Fruit fly (Drosophila melanogaster) whole organism, embryonic: ENCODE measurements around the gene gkt.

Source experiments
- Antp ChIP-seq: fragments of 200-800 bp; sonication (Bioruptor generic); optimal IDR thresholded peaks from 3 replicates; lab custom pipeline; 2016; ENCODE audit warnings: missing biosample characterization, missing genetic modification characterization
- BtbVII ChIP-seq: fragments of 200-800 bp; sonication (Bioruptor generic); optimal IDR thresholded peaks from 3 replicates; lab custom pipeline; 2017; ENCODE audit warnings: missing biosample characterization, mild to moderate bottlenecking, missing genetic modification characterization
- CG10147 ChIP-seq: fragments of 200-800 bp; sonication (Bioruptor generic); optimal IDR thresholded peaks from 2 replicates; lab custom pipeline; 2019; ENCODE audit warnings: missing biosample characterization, mild to moderate bottlenecking, missing genetic modification characterization, moderate library complexity
- CG10209 ChIP-seq: fragments of 200-800 bp; sonication (Bioruptor generic); optimal IDR thresholded peaks from 3 replicates; lab custom pipeline; 2017; ENCODE audit warnings: missing biosample characterization, mild to moderate bottlenecking, missing genetic modification characterization, missing genetic modification reagents
- CG10267 ChIP-seq: fragments of 200-800 bp; sonication (Bioruptor generic); optimal IDR thresholded peaks from 2 replicates; lab custom pipeline; 2018; ENCODE audit warnings: missing biosample characterization, mild to moderate bottlenecking, missing genetic modification characterization, moderate library complexity
- CG11456 ChIP-seq: fragments of 200-800 bp; sonication (Bioruptor generic); IDR thresholded peaks from 3 replicates; pipeline ENCODE4 v1.3.6; 2022; ENCODE audit warnings: missing biosample characterization, missing genetic modification characterization
- CG12219 ChIP-seq: fragments of 200-800 bp; sonication (Bioruptor generic); optimal IDR thresholded peaks from 3 replicates; lab custom pipeline; 2018; ENCODE audit warnings: missing biosample characterization, mild to moderate bottlenecking, missing genetic modification characterization
- CG12236 ChIP-seq: fragments of 200-800 bp; sonication (Bioruptor generic); optimal IDR thresholded peaks from 2 replicates; lab custom pipeline; 2016; ENCODE audit warnings: missing biosample characterization, missing genetic modification characterization
- CG13894 ChIP-seq: fragments of 200-800 bp; sonication (Bioruptor generic); optimal IDR thresholded peaks from 3 replicates; lab custom pipeline; 2018; ENCODE audit warnings: missing biosample characterization, mild to moderate bottlenecking, missing genetic modification characterization, moderate library complexity
- CG14441 ChIP-seq: fragments of 200-800 bp; sonication (Bioruptor generic); IDR thresholded peaks from 2 replicates; pipeline ENCODE4 v1.3.6; 2022; ENCODE audit warnings: missing biosample characterization, missing genetic modification characterization
- CG14667 ChIP-seq: fragments of 200-800 bp; sonication (Bioruptor generic); IDR thresholded peaks from 2 replicates; pipeline ENCODE4 v1.3.6; 2022; ENCODE audit warnings: missing biosample characterization, missing genetic modification characterization
- CG16779 ChIP-seq: fragments of 200-800 bp; sonication (Bioruptor generic); IDR thresholded peaks from 2 replicates; pipeline ENCODE4 v1.3.6; 2022; ENCODE audit warnings: missing biosample characterization, missing genetic modification characterization
- CG16863 ChIP-seq: fragments of 200-800 bp; sonication (Bioruptor generic); optimal IDR thresholded peaks from 3 replicates; lab custom pipeline; 2016; ENCODE audit warnings: missing biosample characterization, missing genetic modification characterization
- CG17912 ChIP-seq: fragments of 200-800 bp; sonication (Bioruptor generic); optimal IDR thresholded peaks from 2 replicates; lab custom pipeline; 2018; ENCODE audit warnings: missing biosample characterization, mild to moderate bottlenecking, missing genetic modification characterization
- CG2120 ChIP-seq: fragments of 200-800 bp; sonication (Bioruptor generic); optimal IDR thresholded peaks from 3 replicates; lab custom pipeline; 2016; ENCODE audit warnings: missing biosample characterization, missing genetic modification characterization
- CG30020 ChIP-seq: fragments of 200-800 bp; optimal IDR thresholded peaks from 2 replicates; lab custom pipeline; 2019; ENCODE audit warnings: missing biosample characterization, mild to moderate bottlenecking, missing genetic modification characterization, moderate library complexity
- CG4328 ChIP-seq: fragments of 200-800 bp; sonication (Bioruptor generic); optimal IDR thresholded peaks from 3 replicates; lab custom pipeline; 2017; ENCODE audit warnings: missing biosample characterization, missing genetic modification reagents, missing genetic modification characterization
- CG4404 ChIP-seq: fragments of 200-800 bp; sonication (Bioruptor generic); IDR thresholded peaks from 2 replicates; pipeline ENCODE4 v1.3.6; 2022; ENCODE audit warnings: missing biosample characterization, missing genetic modification characterization
- CG6689 ChIP-seq: fragments of 200-800 bp; sonication (Bioruptor generic); IDR thresholded peaks from 2 replicates; pipeline ENCODE4 v1.3.6; 2022; ENCODE audit warnings: missing biosample characterization, missing genetic modification characterization
- CG6765 ChIP-seq: fragments of 200-800 bp; sonication (Bioruptor generic); optimal IDR thresholded peaks from 3 replicates; lab custom pipeline; 2017; ENCODE audit warnings: missing biosample characterization, mild to moderate bottlenecking, missing genetic modification characterization
- CG6791 ChIP-seq: fragments of 200-800 bp; sonication (Bioruptor generic); IDR thresholded peaks from 3 replicates; pipeline ENCODE4 v1.3.6; 2022; ENCODE audit warnings: missing biosample characterization, missing genetic modification characterization; ENCODE audit not compliant: partially characterized antibody
- CG8281 ChIP-seq: fragments of 200-800 bp; sonication (Bioruptor generic); optimal IDR thresholded peaks from 2 replicates; lab custom pipeline; 2018; ENCODE audit warnings: missing biosample characterization, mild to moderate bottlenecking, missing genetic modification characterization, moderate library complexity
- CG8388 ChIP-seq: fragments of 200-800 bp; sonication (Bioruptor generic); optimal IDR thresholded peaks from 2 replicates; lab custom pipeline; 2019; ENCODE audit warnings: missing biosample characterization, mild to moderate bottlenecking, missing genetic modification characterization, moderate library complexity
- CrebB ChIP-seq: fragments of 200-800 bp; sonication (Bioruptor generic); optimal IDR thresholded peaks from 3 replicates; lab custom pipeline; 2018; ENCODE audit warnings: missing biosample characterization, mild to moderate bottlenecking, missing genetic modification characterization
- Dref ChIP-seq: fragments of 200-800 bp; sonication (Bioruptor generic); IDR thresholded peaks from 2 replicates; pipeline ENCODE4 v1.3.6; 2022; ENCODE audit warnings: missing biosample characterization, missing genetic modification characterization
- Ets65A ChIP-seq: fragments of 200-800 bp; sonication (Bioruptor generic); peaks from one replicate; lab custom pipeline; 2016; ENCODE audit warnings: missing biosample characterization, missing genetic modification characterization
- Fer1 ChIP-seq: fragments of 200-800 bp; sonication (Bioruptor generic); optimal IDR thresholded peaks from 2 replicates; lab custom pipeline; 2017; ENCODE audit warnings: missing biosample characterization, mild to moderate bottlenecking, missing genetic modification characterization
- HLHmδ ChIP-seq: fragments of 200-800 bp; sonication (Bioruptor generic); optimal IDR thresholded peaks from 2 replicates; lab custom pipeline; 2018; ENCODE audit warnings: missing biosample characterization, mild to moderate bottlenecking, missing genetic modification characterization, moderate library complexity
- Hmr ChIP-seq: fragments of 200-800 bp; sonication (Bioruptor generic); optimal IDR thresholded peaks from 3 replicates; lab custom pipeline; 2017; ENCODE audit warnings: mild to moderate bottlenecking, missing biosample characterization, missing genetic modification reagents, missing genetic modification characterization
- Mad ChIP-seq: fragments of 200-800 bp; sonication (Bioruptor generic); optimal IDR thresholded peaks from 2 replicates; lab custom pipeline; 2016; ENCODE audit warnings: missing biosample characterization, missing genetic modification characterization
- Mes4 ChIP-seq: fragments of 200-800 bp; sonication (Bioruptor generic); optimal IDR thresholded peaks from 2 replicates; lab custom pipeline; 2016; ENCODE audit warnings: missing biosample characterization, missing genetic modification characterization
- Oli ChIP-seq: fragments of 200-800 bp; sonication (Bioruptor generic); optimal IDR thresholded peaks from 2 replicates; lab custom pipeline; 2018; ENCODE audit warnings: missing biosample characterization, mild to moderate bottlenecking, missing genetic modification characterization, moderate library complexity
- Rx ChIP-seq: fragments of 200-800 bp; sonication (Bioruptor generic); IDR thresholded peaks from 2 replicates; pipeline ENCODE4 v1.3.6; 2022; ENCODE audit warnings: missing biosample characterization, missing genetic modification characterization
- Trl ChIP-seq, 3 experiments: fragments of >200 bp in 2 of 3; fragments of 200-800 bp in 1 of 3; sonication (Bioruptor generic) in 1 of 3; optimal IDR thresholded peaks; 2 replicates in 1 of 3; 3 replicates in 2 of 3; lab custom pipeline; 2016 to 2017; ENCODE audit warnings: missing biosample characterization in 1 of 3, missing genetic modification characterization in 1 of 3
- ara ChIP-seq: fragments of 200-800 bp; sonication (Bioruptor generic); IDR thresholded peaks from 2 replicates; pipeline ENCODE4 v1.3.6; 2022; ENCODE audit warnings: missing biosample characterization, missing genetic modification characterization
- chif ChIP-seq, 2 experiments: fragments of 200-800 bp; sonication (Bioruptor generic); optimal IDR thresholded peaks; 3 replicates each; lab custom pipeline; 2016; ENCODE audit warnings: missing biosample characterization in 2 of 2, missing genetic modification characterization in 2 of 2
- chinmo ChIP-seq: fragments of 200-800 bp; sonication (Bioruptor generic); IDR thresholded peaks from 4 replicates; pipeline ENCODE4 v1.3.6; 2022; ENCODE audit warnings: missing biosample characterization, missing genetic modification characterization; ENCODE audit not compliant: partially characterized antibody
- dimm ChIP-seq: fragments of 200-800 bp; sonication (Bioruptor generic); IDR thresholded peaks from 2 replicates; pipeline ENCODE4 v1.3.6; 2022; ENCODE audit warnings: missing biosample characterization, missing genetic modification characterization
- disco-r ChIP-seq: fragments of 200-800 bp; sonication (Bioruptor generic); optimal IDR thresholded peaks from 2 replicates; lab custom pipeline; 2016; ENCODE audit warnings: missing biosample characterization, missing genetic modification characterization
- hb ChIP-seq: fragments of 200-800 bp; sonication (Bioruptor generic); IDR thresholded peaks from 3 replicates; pipeline ENCODE4 v1.3.6; 2022; ENCODE audit warnings: missing biosample characterization, missing genetic modification characterization; ENCODE audit not compliant: partially characterized antibody
- her ChIP-seq: fragments of 200-800 bp; sonication (Bioruptor generic); optimal IDR thresholded peaks from 2 replicates; lab custom pipeline; 2016; ENCODE audit warnings: missing biosample characterization, missing genetic modification characterization
- nerfin-1 ChIP-seq: fragments of 200-800 bp; sonication (Bioruptor generic); optimal IDR thresholded peaks from 3 replicates; lab custom pipeline; 2019; ENCODE audit warnings: missing biosample characterization, mild to moderate bottlenecking, missing genetic modification characterization, moderate library complexity
- pb ChIP-seq: fragments of 200-800 bp; sonication (Bioruptor generic); optimal IDR thresholded peaks from 3 replicates; lab custom pipeline; 2016; ENCODE audit warnings: missing biosample characterization, missing genetic modification characterization
- pita ChIP-seq: fragments of 200-800 bp; sonication (Bioruptor generic); optimal IDR thresholded peaks from 2 replicates; lab custom pipeline; 2017; ENCODE audit warnings: missing biosample characterization, mild to moderate bottlenecking, missing genetic modification characterization
- pzg ChIP-seq: fragments of 200-800 bp; sonication (Bioruptor generic); optimal IDR thresholded peaks from 3 replicates; lab custom pipeline; 2018; ENCODE audit warnings: missing biosample characterization, mild to moderate bottlenecking, missing genetic modification characterization, moderate library complexity
- scrt ChIP-seq: fragments of 200-800 bp; sonication (Bioruptor generic); optimal IDR thresholded peaks from 2 replicates; lab custom pipeline; 2018; ENCODE audit warnings: missing biosample characterization, mild to moderate bottlenecking, missing genetic modification characterization, moderate library complexity
- sr ChIP-seq: fragments of 200-800 bp; sonication (Bioruptor generic); IDR thresholded peaks from 3 replicates; pipeline ENCODE4 v1.3.6; 2022; ENCODE audit warnings: missing biosample characterization, missing genetic modification characterization
- trem ChIP-seq: fragments of 200-800 bp; optimal IDR thresholded peaks from 3 replicates; lab custom pipeline; 2019; ENCODE audit warnings: missing biosample characterization, mild to moderate bottlenecking, missing genetic modification characterization, moderate library complexity
- twi ChIP-seq: fragments of 200-800 bp; optimal IDR thresholded peaks from 2 replicates; lab custom pipeline; 2019; ENCODE audit warnings: missing biosample characterization, mild to moderate bottlenecking, missing genetic modification characterization, moderate library complexity

gkt gene

DNA sequence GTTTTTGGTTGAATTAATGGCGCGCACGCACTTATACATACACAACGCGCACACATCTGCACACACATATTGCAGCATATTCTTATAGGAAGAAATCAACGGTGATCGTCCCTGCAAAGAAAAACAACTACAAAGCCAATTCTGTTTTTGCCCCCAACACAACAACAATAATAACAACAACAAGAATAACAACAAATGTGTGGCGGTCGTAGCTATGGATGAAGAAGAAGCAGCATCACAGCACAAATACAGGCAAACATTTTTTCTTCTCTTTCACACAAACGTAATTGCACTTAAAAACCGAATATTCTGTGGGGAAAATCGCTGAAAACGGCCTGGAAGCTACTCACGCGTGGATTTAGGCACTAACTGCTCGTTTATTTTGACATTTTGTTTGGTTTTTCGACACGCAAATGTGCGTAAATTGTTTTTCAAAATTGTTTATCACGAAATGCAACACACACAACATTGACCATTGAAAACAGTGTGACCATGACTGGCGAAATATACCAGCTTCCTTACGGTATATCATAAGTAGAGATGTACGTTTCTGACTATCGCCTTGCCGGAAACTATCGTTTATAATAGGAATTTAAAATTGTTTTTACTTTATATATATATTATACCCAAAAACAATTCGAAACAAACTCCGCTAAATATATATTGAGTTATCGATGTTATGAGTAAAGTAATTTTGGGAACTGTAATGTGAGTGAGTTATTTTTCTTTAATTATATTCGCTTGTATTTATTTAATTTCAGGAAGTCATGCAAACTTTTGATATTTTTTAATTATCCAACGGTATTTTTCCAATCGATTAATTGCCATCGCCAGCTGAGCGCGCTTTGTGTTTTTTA lies at the start of gene gkt, which contains the start of gene Mad (continued):
- TF ChIP-seq trem (tag; lab: Kevin White, UChicago) (no peak), nerfin-1 (no peak), CG6791 (peak; percentile 51; the same call in 2 of the 3 replicates), CG6765 (GFP tag; lab: Kevin White, UChicago) (no peak), BtbVII (no peak), sr (no peak), CG17912 (GFP tag; lab: Kevin White, UChicago) (no peak), CG8388 (no peak), HLHmδ (no peak), CG6689 (GFP tag; lab: Robert Waterston, UW) (no peak), CG14667 (GFP tag; lab: Robert Waterston, UW) (no peak), Hmr (GFP tag; lab: Kevin White, UChicago) (no peak), Antp (no peak), her (GFP tag; lab: Kevin White, UChicago) (no peak), Dref (GFP tag; lab: Robert Waterston, UW) (0 out of 2 replicates have a peak, but pooled peaks have one; percentile 11), CG2120 (GFP tag; lab: Kevin White, UChicago) (no peak), CG16779 (GFP tag; lab: Robert Waterston, UW) (no peak), Mad (GFP tag; lab: Kevin White, UChicago) (no peak), CG10209 (GFP tag; lab: Kevin White, UChicago) (no peak), Rx (GFP tag; lab: Robert Waterston, UW) (no peak), CG4328 (GFP tag; lab: Kevin White, UChicago) (no peak), hb (no peak), pzg (GFP tag; lab: Kevin White, UChicago) (peak; percentile 37), CG30020 (tag; lab: Kevin White, UChicago) (peak; percentile 20), pita (GFP tag; lab: Kevin White, UChicago) (no peak), pb (GFP tag; lab: Kevin White, UChicago) (no peak), twi (no peak), CG14441 (no peak), Fer1 (no peak), Trl (optimal IDR thresholded peaks at IDR 0.05; lab: Kevin White, UChicago) (no peak), Trl (GFP tag; optimal IDR thresholded peaks at IDR 0.05; lab: Kevin White, UChicago) (no peak), CG16863 (GFP tag; lab: Kevin White, UChicago) (no peak), CG13894 (tag; lab: Kevin White, UChicago) (no peak), CG11456 (no peak), CG4404 (GFP tag; lab: Robert Waterston, UW) (no peak), Mes4 (GFP tag; lab: Kevin White, UChicago) (no peak), Ets65A (GFP tag; lab: Kevin White, UChicago) (no peak), scrt (GFP tag; lab: Kevin White, UChicago) (no peak), CG12236 (no peak), dimm (GFP tag; lab: Robert Waterston, UW) (no peak), ara (GFP tag; lab: Robert Waterston, UW) (no peak), CG10267 (tag; lab: Kevin White, UChicago) (no peak), disco-r (GFP tag; lab: Kevin White, UChicago) (no peak), CrebB (tag; lab: Kevin White, UChicago) (no peak), Oli (tag; lab: Kevin White, UChicago) (no peak), CG8281 (tag; lab: Kevin White, UChicago) (no peak), chif (GFP tag; optimal IDR thresholded peaks at IDR 0.05; lab: Kevin White, UChicago) (no peak), chinmo (peak; percentile 88), CG10147 (peak; percentile 21), CG12219 (GFP tag; lab: Kevin White, UChicago) (no peak)
